Fruit fly (Drosophila melanogaster) whole organism, embryonic: Measurements from ENCODE around the gene Cbl.
A peak's percentile ranks its signal among the peaks of the same experiment; 100 is the strongest.

ENCODE experiments used
- Aef1 ChIP-seq: fragments of 200-800 bp; sonication (Bioruptor generic); IDR thresholded peaks from 3 replicates; pipeline ENCODE4 v1.3.6; 2022; ENCODE audit warnings: missing biosample characterization, missing genetic modification characterization
- Asciz ChIP-seq: fragments of 200-800 bp; sonication (Bioruptor generic); optimal IDR thresholded peaks from 2 replicates; lab custom pipeline; 2017; ENCODE audit warnings: missing biosample characterization, mild to moderate bottlenecking, missing genetic modification characterization, missing genetic modification reagents
- Bgb ChIP-seq: fragments of 200-800 bp; sonication (Bioruptor generic); IDR thresholded peaks from 2 replicates; pipeline ENCODE4 v1.3.6; 2022; ENCODE audit warnings: missing biosample characterization, missing genetic modification characterization; ENCODE audit not compliant: partially characterized antibody
- CG10147 ChIP-seq: fragments of 200-800 bp; sonication (Bioruptor generic); optimal IDR thresholded peaks from 2 replicates; lab custom pipeline; 2019; ENCODE audit warnings: missing biosample characterization, mild to moderate bottlenecking, missing genetic modification characterization, moderate library complexity
- CG10267 ChIP-seq: fragments of 200-800 bp; sonication (Bioruptor generic); optimal IDR thresholded peaks from 2 replicates; lab custom pipeline; 2018; ENCODE audit warnings: missing biosample characterization, mild to moderate bottlenecking, missing genetic modification characterization, moderate library complexity
- CG10565 ChIP-seq: fragments of 200-800 bp; sonication (Bioruptor generic); optimal IDR thresholded peaks from 3 replicates; lab custom pipeline; 2016; ENCODE audit warnings: missing biosample characterization, mild to moderate bottlenecking, missing genetic modification characterization
- CG12104 ChIP-seq: fragments of 200-800 bp; sonication (Bioruptor generic); optimal IDR thresholded peaks from 3 replicates; lab custom pipeline; 2016; ENCODE audit warnings: missing biosample characterization, missing genetic modification characterization
- CG12659 ChIP-seq: fragments of 200-800 bp; sonication (Bioruptor generic); optimal IDR thresholded peaks from 3 replicates; lab custom pipeline; 2017; ENCODE audit warnings: mild to moderate bottlenecking, missing biosample characterization, missing genetic modification reagents, missing genetic modification characterization
- CG12744 ChIP-seq: fragments of 200-800 bp; sonication (Bioruptor generic); optimal IDR thresholded peaks from 2 replicates; lab custom pipeline; 2016; ENCODE audit warnings: missing biosample characterization, missing genetic modification characterization
- CG13287 ChIP-seq: fragments of 200-800 bp; sonication (Bioruptor generic); IDR thresholded peaks from 2 replicates; pipeline ENCODE4 v1.3.6; 2022; ENCODE audit warnings: missing biosample characterization, missing genetic modification characterization; ENCODE audit not compliant: partially characterized antibody
- CG14860 ChIP-seq: fragments of 200-800 bp; sonication (Bioruptor generic); IDR thresholded peaks from 3 replicates; pipeline ENCODE4 v1.3.6; 2022; ENCODE audit warnings: missing biosample characterization, missing genetic modification characterization; ENCODE audit not compliant: partially characterized antibody
- CG17829 ChIP-seq: fragments of 200-800 bp; optimal IDR thresholded peaks from 2 replicates; lab custom pipeline; 2019; ENCODE audit warnings: missing biosample characterization, mild to moderate bottlenecking, missing genetic modification characterization, moderate library complexity
- CG17912 ChIP-seq: fragments of 200-800 bp; sonication (Bioruptor generic); optimal IDR thresholded peaks from 2 replicates; lab custom pipeline; 2018; ENCODE audit warnings: missing biosample characterization, mild to moderate bottlenecking, missing genetic modification characterization
- CG2199 ChIP-seq: fragments of 200-800 bp; sonication (Bioruptor generic); IDR thresholded peaks from 3 replicates; pipeline ENCODE4 v1.3.6; 2022; ENCODE audit warnings: missing biosample characterization, missing genetic modification characterization
- CG2678 ChIP-seq: fragments of 200-800 bp; sonication (Bioruptor generic); optimal IDR thresholded peaks from 3 replicates; lab custom pipeline; 2019; ENCODE audit warnings: missing biosample characterization, mild to moderate bottlenecking, missing genetic modification characterization, moderate library complexity
- CG30403 ChIP-seq: fragments of 200-800 bp; sonication (Bioruptor generic); optimal IDR thresholded peaks from 3 replicates; lab custom pipeline; 2016; ENCODE audit warnings: missing biosample characterization, missing genetic modification characterization
- CG3065 ChIP-seq: fragments of 200-800 bp; sonication (Bioruptor generic); optimal IDR thresholded peaks from 2 replicates; lab custom pipeline; 2016; ENCODE audit warnings: missing biosample characterization, missing genetic modification characterization
- CG4360 ChIP-seq: fragments of 200-800 bp; sonication (Bioruptor generic); IDR thresholded peaks from 2 replicates; pipeline ENCODE4 v1.3.6; 2022; ENCODE audit warnings: missing biosample characterization, missing genetic modification characterization
- CG4820 ChIP-seq: fragments of 200-800 bp; sonication (Bioruptor generic); optimal IDR thresholded peaks from 3 replicates; lab custom pipeline; 2016; ENCODE audit warnings: missing biosample characterization, missing genetic modification characterization
- CG6791 ChIP-seq: fragments of 200-800 bp; sonication (Bioruptor generic); IDR thresholded peaks from 3 replicates; pipeline ENCODE4 v1.3.6; 2022; ENCODE audit warnings: missing biosample characterization, missing genetic modification characterization; ENCODE audit not compliant: partially characterized antibody
- CG8089 ChIP-seq: fragments of 200-800 bp; sonication (Bioruptor generic); optimal IDR thresholded peaks from 3 replicates; lab custom pipeline; 2016; ENCODE audit warnings: missing biosample characterization, missing genetic modification characterization
- CHES-1-like ChIP-seq: fragments of 200-800 bp; sonication (Bioruptor generic); optimal IDR thresholded peaks from 2 replicates; lab custom pipeline; 2016; ENCODE audit warnings: missing biosample characterization, missing genetic modification characterization
- CTCF ChIP-seq: fragments of 200-800 bp; sonication (Bioruptor generic); optimal IDR thresholded peaks from 2 replicates; lab custom pipeline; 2017; ENCODE audit warnings: missing biosample characterization, mild to moderate bottlenecking, missing genetic modification characterization, moderate library complexity
- Dip3 ChIP-seq: fragments of 200-800 bp; sonication (Bioruptor generic); optimal IDR thresholded peaks from 3 replicates; lab custom pipeline; 2016; ENCODE audit warnings: missing biosample characterization, missing genetic modification characterization
- Doc2 ChIP-seq: fragments of 200-800 bp; sonication (Bioruptor generic); IDR thresholded peaks from 2 replicates; pipeline ENCODE4 v1.3.6; 2022; ENCODE audit warnings: missing biosample characterization, missing genetic modification characterization
- Ets97D ChIP-seq: fragments of 200-800 bp; sonication (Bioruptor generic); optimal IDR thresholded peaks from 3 replicates; lab custom pipeline; 2016; ENCODE audit warnings: missing biosample characterization, missing genetic modification characterization
- H2.0 ChIP-seq: fragments of 200-800 bp; sonication (Bioruptor generic); IDR thresholded peaks from 2 replicates; pipeline ENCODE4 v1.3.6; 2022; ENCODE audit warnings: missing biosample characterization, missing genetic modification characterization
- HHEX ChIP-seq: fragments of 200-800 bp; sonication (Bioruptor generic); optimal IDR thresholded peaks from 3 replicates; lab custom pipeline; 2017; ENCODE audit warnings: missing biosample characterization, mild to moderate bottlenecking, missing genetic modification characterization, missing genetic modification reagents
- Lhr ChIP-seq: fragments of 200-800 bp; sonication (Bioruptor generic); optimal IDR thresholded peaks from 3 replicates; lab custom pipeline; 2017; ENCODE audit warnings: mild to moderate bottlenecking, missing biosample characterization, missing genetic modification reagents, missing genetic modification characterization
- Mes4 ChIP-seq: fragments of 200-800 bp; sonication (Bioruptor generic); optimal IDR thresholded peaks from 2 replicates; lab custom pipeline; 2016; ENCODE audit warnings: missing biosample characterization, missing genetic modification characterization
- NC2β ChIP-seq: fragments of 200-800 bp; sonication (Bioruptor generic); optimal IDR thresholded peaks from 2 replicates; lab custom pipeline; 2016; ENCODE audit warnings: missing biosample characterization, missing genetic modification characterization
- Rx ChIP-seq: fragments of 200-800 bp; sonication (Bioruptor generic); IDR thresholded peaks from 2 replicates; pipeline ENCODE4 v1.3.6; 2022; ENCODE audit warnings: missing biosample characterization, missing genetic modification characterization
- Sry-β ChIP-seq: fragments of 200-800 bp; sonication (Bioruptor generic); optimal IDR thresholded peaks from 2 replicates; lab custom pipeline; 2018; ENCODE audit warnings: missing biosample characterization, mild to moderate bottlenecking, missing genetic modification characterization, moderate library complexity
- Taf1 ChIP-seq: fragments of 200-800 bp; sonication (Bioruptor generic); IDR thresholded peaks from 2 replicates; pipeline ENCODE4 v1.3.6; 2022; ENCODE audit warnings: missing biosample characterization, missing genetic modification characterization
- Vsx1 ChIP-seq: fragments of 200-800 bp; sonication (Bioruptor generic); optimal IDR thresholded peaks from 2 replicates; lab custom pipeline; 2017; ENCODE audit warnings: missing biosample characterization, mild to moderate bottlenecking, missing genetic modification characterization, missing genetic modification reagents
- Xbp1 ChIP-seq: fragments of 200-800 bp; sonication (Bioruptor generic); optimal IDR thresholded peaks from 3 replicates; lab custom pipeline; 2016; ENCODE audit warnings: missing biosample characterization, mild to moderate bottlenecking, missing genetic modification characterization
- ara ChIP-seq: fragments of 200-800 bp; sonication (Bioruptor generic); IDR thresholded peaks from 2 replicates; pipeline ENCODE4 v1.3.6; 2022; ENCODE audit warnings: missing biosample characterization, missing genetic modification characterization
- cas ChIP-seq: fragments of 200-800 bp; sonication (Bioruptor generic); IDR thresholded peaks from 2 replicates; pipeline ENCODE4 v1.3.6; 2022; ENCODE audit warnings: missing biosample characterization, missing genetic modification characterization
- eve ChIP-seq, 2 experiments: fragments of >200 bp; optimal IDR thresholded peaks; 2 replicates each; lab custom pipeline; 2017; ENCODE audit warnings: missing biosample characterization in 2 of 2, missing genetic modification characterization in 2 of 2
- fd3F ChIP-seq: fragments of 200-800 bp; sonication (Bioruptor generic); optimal IDR thresholded peaks from 2 replicates; lab custom pipeline; 2018; ENCODE audit warnings: missing biosample characterization, mild to moderate bottlenecking, missing genetic modification characterization, moderate library complexity
- hkb ChIP-seq, 2 experiments: fragments of 200-800 bp in 1 of 2; fragments of >200 bp in 1 of 2; sonication (Bioruptor generic) in 1 of 2; IDR thresholded peaks in 1 of 2; optimal IDR thresholded peaks in 1 of 2; 2 replicates each; pipeline versions ENCODE4 v1.3.6 to Lab custom; 2017 to 2022; ENCODE audit warnings: missing biosample characterization in 1 of 2, missing genetic modification characterization in 1 of 2
- mirr ChIP-seq: fragments of 200-800 bp; sonication (Bioruptor generic); optimal IDR thresholded peaks from 3 replicates; lab custom pipeline; 2018; ENCODE audit warnings: missing biosample characterization, mild to moderate bottlenecking, missing genetic modification characterization
- mld ChIP-seq: fragments of 200-800 bp; sonication (Bioruptor generic); IDR thresholded peaks from 3 replicates; pipeline ENCODE4 v1.3.6; 2022; ENCODE audit warnings: missing biosample characterization, missing genetic modification characterization; ENCODE audit not compliant: partially characterized antibody
- oc ChIP-seq: fragments of 200-800 bp; sonication (Bioruptor generic); optimal IDR thresholded peaks from 2 replicates; lab custom pipeline; 2018; ENCODE audit warnings: missing biosample characterization, mild to moderate bottlenecking, missing genetic modification characterization, moderate library complexity
- prd ChIP-seq, 3 experiments: fragments of >200 bp in 2 of 3; fragments of 200-800 bp in 1 of 3; sonication (Bioruptor generic) in 1 of 3; optimal IDR thresholded peaks in 2 of 3; IDR thresholded peaks in 1 of 3; 2 replicates in 2 of 3; 3 replicates in 1 of 3; pipeline versions ENCODE4 v1.3.6 to Lab custom; 2017 to 2022; ENCODE audit warnings: missing biosample characterization in 1 of 3, missing genetic modification characterization in 1 of 3
- schlank ChIP-seq: fragments of 200-800 bp; sonication (Bioruptor generic); optimal IDR thresholded peaks from 2 replicates; lab custom pipeline; 2018; ENCODE audit warnings: missing biosample characterization, mild to moderate bottlenecking, missing genetic modification characterization
- seq ChIP-seq: fragments of 200-800 bp; sonication (Bioruptor generic); IDR thresholded peaks from 2 replicates; pipeline ENCODE4 v1.3.6; 2022; ENCODE audit warnings: missing biosample characterization, missing genetic modification characterization
- ssp ChIP-seq: fragments of 200-800 bp; sonication (Bioruptor generic); IDR thresholded peaks from 2 replicates; pipeline ENCODE4 v1.3.6; 2022; ENCODE audit warnings: missing biosample characterization, missing genetic modification characterization
- wdn ChIP-seq: fragments of 200-800 bp; sonication (Bioruptor generic); IDR thresholded peaks from 2 replicates; pipeline ENCODE4 v1.3.6; 2022; ENCODE audit warnings: missing biosample characterization, missing genetic modification characterization
- zf30C ChIP-seq: fragments of 200-800 bp; sonication (Bioruptor generic); optimal IDR thresholded peaks from 3 replicates; lab custom pipeline; 2018; ENCODE audit warnings: missing biosample characterization, mild to moderate bottlenecking, missing genetic modification characterization

Cbl gene

DNA sequence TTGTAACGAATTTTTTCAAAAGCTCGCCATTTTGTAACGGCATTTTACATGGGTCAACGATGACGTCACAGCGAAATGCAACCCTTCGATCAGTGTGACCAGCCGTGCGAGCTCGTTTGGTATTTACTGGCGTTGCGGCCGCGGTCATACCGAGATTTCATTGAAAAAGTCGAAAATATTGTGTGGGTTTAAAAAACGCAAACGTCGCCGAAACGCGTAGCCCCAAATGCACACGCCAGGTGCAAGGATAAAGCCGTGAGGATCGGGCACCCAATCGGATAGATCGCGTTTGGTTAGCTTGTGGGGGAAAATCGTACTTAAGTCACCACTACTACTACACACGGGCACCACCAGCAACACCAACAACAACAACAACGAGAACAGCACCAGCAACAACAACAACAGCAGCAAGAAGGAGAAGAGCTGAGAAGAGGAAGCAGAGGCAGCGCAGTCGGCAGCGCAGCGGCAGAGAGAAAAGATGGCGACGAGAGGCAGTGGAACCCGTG, at the start of gene Cbl:
Gene Cbl, plus strand, starts transcription at position 124 of the 506 bp plus-strand sequence.
- TF ChIP-seq seq (no peak), CG6791 (GFP tag; lab: Robert Waterston, UW) (0 out of 3 replicates have a peak, but pooled peaks have one; percentile 37), CTCF (no peak), Mes4 (GFP tag; lab: Kevin White, UChicago) (peak; percentile 12), Bgb (peak; percentile 49; the same call in 1 of the 2 replicates), cas (GFP tag; lab: Robert Waterston, UW) (no peak), fd3F (GFP tag; lab: Kevin White, UChicago) (no peak), Vsx1 (GFP tag; lab: Kevin White, UChicago) (no peak), CG12744 (GFP tag; lab: Kevin White, UChicago) (no peak), hkb (optimal IDR thresholded peaks at IDR 0.05; lab: Kevin White, UChicago) (no peak), hkb (GFP tag; IDR thresholded peaks at IDR 0.05; lab: Robert Waterston, UW) (no peak), CG12659 (GFP tag; lab: Kevin White, UChicago) (peak; percentile 83), mld (GFP tag; lab: Robert Waterston, UW) (no peak), Ets97D (peak; percentile 91), Lhr (GFP tag; lab: Kevin White, UChicago) (peak; percentile 84), Xbp1 (GFP tag; lab: Kevin White, UChicago) (peak; percentile 3), CG8089 (no peak), Taf1 (GFP tag; lab: Robert Waterston, UW) (no peak), CG12104 (GFP tag; lab: Kevin White, UChicago) (peak; percentile 29), ssp (GFP tag; lab: Robert Waterston, UW) (no peak), eve (GFP tag; optimal IDR thresholded peaks at IDR 0.05; lab: Kevin White, UChicago) (no peak), CG3065 (GFP tag; lab: Kevin White, UChicago) (no peak), Rx (no peak), Dip3 (GFP tag; lab: Kevin White, UChicago) (no peak), H2.0 (GFP tag; lab: Robert Waterston, UW) (no peak), wdn (GFP tag; lab: Robert Waterston, UW) (no peak), ara (GFP tag; lab: Robert Waterston, UW) (no peak), zf30C (no peak), Asciz (GFP tag; lab: Kevin White, UChicago) (no peak), CG13287 (GFP tag; lab: Robert Waterston, UW) (peak; percentile 60; the same call in 1 of the 2 replicates), CG2199 (no peak), CG30403 (GFP tag; lab: Kevin White, UChicago) (no peak), NC2β (peak; percentile 23), CHES-1-like (peak; percentile 25), prd (optimal IDR thresholded peaks at IDR 0.05; lab: Kevin White, UChicago) (no peak), prd (GFP tag; IDR thresholded peaks at IDR 0.05; lab: Robert Waterston, UW) (no peak), HHEX (peak; percentile 3), Sry-β (GFP tag; lab: Kevin White, UChicago) (peak; percentile 9), CG10565 (GFP tag; lab: Kevin White, UChicago) (no peak), CG17829 (tag; lab: Kevin White, UChicago) (peak; percentile 60), CG2678 (tag; lab: Kevin White, UChicago) (no peak), CG10267 (tag; lab: Kevin White, UChicago) (peak; percentile 73), CG14860 (GFP tag; lab: Robert Waterston, UW) (no peak), CG4820 (GFP tag; lab: Kevin White, UChicago) (no peak), Aef1 (peak; percentile 74; the same call in 2 of the 3 replicates), mirr (GFP tag; lab: Kevin White, UChicago) (no peak), schlank (no peak), Doc2 (no peak), CG4360 (peak; percentile 100), CG17912 (GFP tag; lab: Kevin White, UChicago) (peak; percentile 46), CG10147 (no peak), oc (tag; lab: Kevin White, UChicago) (no peak)
